Worm (Caenorhabditis elegans): ENCODE results near the gene C46C2.5.

ce11 chrIV:9217426-9217825 is 25.0 kb upstream of the C46C2.5 start, which contains the start of gene C46C2.2:
- no peak for TF ChIP-seq R02D3.7 (tag; optimal IDR thresholded peaks at IDR 0.05)
- no peak for TF ChIP-seq skn-1 (tag; optimal IDR thresholded peaks at IDR 0.05)
- TF ChIP-seq mdl-1 (tag; optimal IDR thresholded peaks at IDR 0.05) = no peak
- TF ChIP-seq ama-1 (optimal IDR thresholded peaks at IDR 0.05) = no peak
- TF ChIP-seq lin-13 (GFP tag; optimal IDR thresholded peaks at IDR 0.05) = no peak
- TF ChIP-seq snpc-4 (tag; optimal IDR thresholded peaks at IDR 0.05) = no peak
- no peak for TF ChIP-seq egl-27 (tag; optimal IDR thresholded peaks at IDR 0.05)
- TF ChIP-seq lsy-2 (tag; optimal IDR thresholded peaks at IDR 0.05) = no peak
- no peak for TF ChIP-seq aly-2 (tag; optimal IDR thresholded peaks at IDR 0.05)
- no peak for TF ChIP-seq fos-1 (tag; optimal IDR thresholded peaks at IDR 0.05)
- TF ChIP-seq alr-1 (tag; optimal IDR thresholded peaks at IDR 0.05) = no peak
